Fruit fly (Drosophila melanogaster) whole organism, wandering third instar larva: ENCODE measurements around the gene Cyp313a3.

ENCODE experiments used
- Abd-B ChIP-seq: fragments of >200 bp; optimal IDR thresholded peaks from 2 replicates; lab custom pipeline; 2017; ENCODE audit warnings: missing biosample characterization, missing genetic modification characterization
- CG9705 ChIP-seq: fragments of 200-800 bp; sonication (Bioruptor generic); optimal IDR thresholded peaks from 2 replicates; lab custom pipeline; 2018; ENCODE audit warnings: missing biosample characterization, mild to moderate bottlenecking, missing genetic modification characterization
- Dif ChIP-seq: fragments of 200-275, 200-300 bp; sonication (Bioruptor generic); optimal IDR thresholded peaks from 2 replicates; lab custom pipeline; 2018; ENCODE audit warnings: missing biosample characterization, missing genetic modification characterization; ENCODE audit not compliant: partially characterized antibody
- GATAd ChIP-seq: sonication (Bioruptor generic); optimal IDR thresholded peaks from 2 replicates; lab custom pipeline; 2016; ENCODE audit warnings: missing biosample characterization, missing genetic modification characterization
- Hr83 ChIP-seq: fragments of 200-300 bp; sonication (Bioruptor generic); optimal IDR thresholded peaks from 2 replicates; lab custom pipeline; 2016; ENCODE audit warnings: missing biosample characterization, mild to moderate bottlenecking, missing genetic modification characterization, moderate library complexity; ENCODE audit not compliant: poor library complexity, severe bottlenecking
- N ChIP-seq: fragments of >200 bp; optimal IDR thresholded peaks from 2 replicates; lab custom pipeline; 2018; ENCODE audit warnings: missing biosample characterization, missing external identifiers, missing genetic modification characterization
- br ChIP-seq: fragments of 200-800 bp; sonication (Bioruptor generic); optimal IDR thresholded peaks from 2 replicates; lab custom pipeline; 2016; ENCODE audit warnings: missing biosample characterization, missing genetic modification characterization
- h ChIP-seq: fragments of 200-800 bp; sonication (Bioruptor generic); optimal IDR thresholded peaks from 3 replicates; lab custom pipeline; 2016; ENCODE audit warnings: missing biosample characterization, mild to moderate bottlenecking, missing genetic modification characterization
- lola ChIP-seq: fragments of >200 bp; optimal IDR thresholded peaks from 2 replicates; lab custom pipeline; 2017; ENCODE audit warnings: missing biosample characterization, missing genetic modification characterization
- pan ChIP-seq: fragments of >200 bp; optimal IDR thresholded peaks from 2 replicates; lab custom pipeline; 2017
- psq ChIP-seq: fragments of 200-800 bp; sonication (Bioruptor generic); optimal IDR thresholded peaks from 3 replicates; lab custom pipeline; 2017; ENCODE audit warnings: missing biosample characterization, mild to moderate bottlenecking, missing genetic modification characterization, moderate library complexity
- rgr ChIP-seq: fragments of 200-800 bp; sonication (Bioruptor generic); optimal IDR thresholded peaks from 3 replicates; lab custom pipeline; 2016; ENCODE audit warnings: missing biosample characterization, mild to moderate bottlenecking, missing genetic modification characterization
- sage ChIP-seq: fragments of 200-800 bp; sonication (Bioruptor generic); optimal IDR thresholded peaks from 2 replicates; lab custom pipeline; 2016; ENCODE audit warnings: missing biosample characterization, mild to moderate bottlenecking, missing genetic modification characterization
- usp ChIP-seq: fragments of >200 bp; optimal IDR thresholded peaks from 2 replicates; lab custom pipeline; 2017; ENCODE audit warnings: missing biosample characterization, missing genetic modification characterization

DNA sequence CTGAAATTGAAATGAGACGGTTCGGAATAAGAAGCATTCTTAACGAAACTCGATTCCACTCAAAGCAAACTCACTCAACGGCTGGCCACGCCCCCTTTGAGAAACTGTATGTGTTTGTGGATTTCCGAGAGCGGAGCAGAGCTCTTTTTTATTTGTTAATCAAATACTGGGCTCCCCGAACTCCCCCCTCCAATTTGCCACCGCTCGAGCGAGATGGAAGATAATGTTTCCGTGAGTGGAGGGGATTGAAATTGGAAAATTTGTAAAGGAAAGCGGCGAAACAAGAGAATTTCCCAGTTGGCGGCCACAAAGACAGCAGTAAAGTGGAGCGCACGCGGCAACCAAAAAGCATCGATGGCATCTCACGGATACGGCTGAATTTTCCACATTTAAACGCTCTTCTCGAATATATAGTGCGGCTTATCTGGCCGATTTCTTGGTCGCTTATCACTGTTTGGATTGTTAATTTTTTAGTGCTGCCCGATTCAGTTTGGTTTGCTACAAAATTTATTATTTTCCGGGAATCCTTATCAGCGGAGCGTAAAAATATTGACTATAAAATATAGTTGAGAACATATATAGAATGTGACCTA, 5.5 kb upstream of the Cyp313a3 start:
- TF ChIP-seq usp (GFP tag; lab: Kevin White, UChicago) (no peak), psq (GFP tag; lab: Kevin White, UChicago) (no peak), rgr (no peak), Hr83 (GFP tag; lab: Kevin White, UChicago) (no peak), GATAd (GFP tag; lab: Kevin White, UChicago) (no peak), sage (no peak), h (GFP tag; lab: Kevin White, UChicago) (no peak), pan (lab: Kevin White, UChicago) (no peak), Dif (GFP tag; lab: Kevin White, UChicago) (peak; percentile 4), CG9705 (GFP tag; lab: Kevin White, UChicago) (no peak), br (GFP tag; lab: Kevin White, UChicago) (no peak), N (no peak), Abd-B (GFP tag; lab: Kevin White, UChicago) (no peak), lola (GFP tag; lab: Kevin White, UChicago) (no peak)
